Fruit fly (Drosophila melanogaster) whole organism, prepupa: ENCODE measurements around the gene drongo.

ENCODE experiments used
- Blimp-1 ChIP-seq: fragments of 200-800 bp; sonication (Bioruptor generic); optimal IDR thresholded peaks from 3 replicates; lab custom pipeline; 2017; ENCODE audit warnings: missing biosample characterization, missing genetic modification characterization, mild to moderate bottlenecking, moderate library complexity, missing genetic modification reagents
- CG10631 ChIP-seq: fragments of 200-800 bp; sonication (Bioruptor generic); optimal IDR thresholded peaks from 2 replicates; lab custom pipeline; 2016; ENCODE audit warnings: missing biosample characterization, missing genetic modification characterization
- CG8632 ChIP-seq: fragments of 200-800 bp; sonication (Bioruptor generic); optimal IDR thresholded peaks from 3 replicates; lab custom pipeline; 2016; ENCODE audit warnings: missing biosample characterization, missing genetic modification characterization
- Eip78C ChIP-seq: fragments of 200-800 bp; sonication (Bioruptor generic); peaks from one replicate; lab custom pipeline; 2016; ENCODE audit warnings: missing biosample characterization, missing genetic modification characterization
- Eip93F ChIP-seq: fragments of 200-800 bp; sonication (Bioruptor generic); optimal IDR thresholded peaks from 2 replicates; lab custom pipeline; 2016; ENCODE audit warnings: missing biosample characterization, mild to moderate bottlenecking, missing genetic modification characterization
- Hr38 ChIP-seq: sonication (Bioruptor generic); optimal IDR thresholded peaks from 2 replicates; lab custom pipeline; 2016; ENCODE audit warnings: missing biosample characterization, missing genetic modification characterization

- TF ChIP-seq CG8632 (GFP tag; lab: Kevin White, UChicago) (no peak), Hr38 (no peak), CG10631 (GFP tag; lab: Kevin White, UChicago) (no peak), Blimp-1 (GFP tag; lab: Kevin White, UChicago) (no peak), Eip78C (GFP tag; lab: Kevin White, UChicago) (no peak), Eip93F (GFP tag; lab: Kevin White, UChicago) (no peak)
Measured at dm6 chr2L:889799-890198, 38.9 kb upstream of the drongo start.
